Worm (Caenorhabditis elegans): ENCODE results near the gene nlp-76.

nlp-76 gene

ce11 chrX:12640459-12640858, 23.2 kb downstream of the nlp-76 start, which contains the start of gene R09A8.5:
R09A8.5 (minus strand) TSS chrX:12640559.
- TF ChIP-seq tbx-8 (GFP tag; optimal IDR thresholded peaks at IDR 0.05) = no peak
- TF ChIP-seq sem-2 (GFP tag; optimal IDR thresholded peaks at IDR 0.05) = no peak
- TF ChIP-seq nhr-76 (tag; optimal IDR thresholded peaks at IDR 0.05) = no peak
- no peak for TF ChIP-seq nhr-12 (tag; optimal IDR thresholded peaks at IDR 0.05)
- TF ChIP-seq elt-3 (tag; optimal IDR thresholded peaks at IDR 0.05) = no peak
- no peak for TF ChIP-seq pha-4 (tag; optimal IDR thresholded peaks at IDR 0.05)
- TF ChIP-seq drap-1 (GFP tag; optimal IDR thresholded peaks at IDR 0.05) = no peak
- no peak for TF ChIP-seq nhr-237 (tag; optimal IDR thresholded peaks at IDR 0.05)
- no peak for TF ChIP-seq ceh-83 (GFP tag; optimal IDR thresholded peaks at IDR 0.05)
- no peak for TF ChIP-seq unc-39 (tag; optimal IDR thresholded peaks at IDR 0.05)
- no peak for TF ChIP-seq ceh-39 (tag; optimal IDR thresholded peaks at IDR 0.05)
- TF ChIP-seq lin-13 (tag; optimal IDR thresholded peaks at IDR 0.05) = no peak
- TF ChIP-seq mep-1 (tag; optimal IDR thresholded peaks at IDR 0.05) = no peak
- no peak for TF ChIP-seq cnd-1 (tag; optimal IDR thresholded peaks at IDR 0.05)
- no peak for TF ChIP-seq flh-1 (GFP tag; optimal IDR thresholded peaks at IDR 0.05)
- no peak for TF ChIP-seq ztf-11 (tag; optimal IDR thresholded peaks at IDR 0.05)
- TF ChIP-seq blmp-1 (tag; optimal IDR thresholded peaks at IDR 0.05) = no peak
- TF ChIP-seq lsy-2 (tag; optimal IDR thresholded peaks at IDR 0.05) = no peak
- no peak for TF ChIP-seq sptf-1 (tag; optimal IDR thresholded peaks at IDR 0.05)

DNA sequence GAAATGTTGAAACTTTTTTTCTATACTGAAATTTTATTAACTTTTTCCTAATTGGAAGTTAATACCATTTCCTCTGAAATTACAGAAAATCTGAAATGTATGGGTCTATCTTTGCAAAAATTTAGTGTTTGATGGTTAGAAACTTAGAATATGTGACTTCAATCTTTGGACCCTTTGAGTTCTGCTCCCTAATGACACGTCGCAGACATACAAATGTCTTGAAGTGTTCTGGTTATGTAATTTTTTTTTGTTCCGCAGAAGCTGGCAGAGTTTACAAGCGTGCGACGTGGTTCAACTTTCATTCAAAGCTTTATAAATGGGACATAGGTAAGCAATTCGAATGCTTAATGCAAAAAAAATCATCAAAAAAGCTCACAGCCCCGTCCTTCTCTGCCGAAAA, 25.7 kb downstream of the nlp-76 start:
- TF ChIP-seq bed-3 (GFP tag; optimal IDR thresholded peaks at IDR 0.05) (no peak), cnd-1 (tag; optimal IDR thresholded peaks at IDR 0.05) (no peak), unc-39 (tag; optimal IDR thresholded peaks at IDR 0.05) (no peak), M03D4.4 (tag; optimal IDR thresholded peaks at IDR 0.05) (no peak), nhr-12 (tag; optimal IDR thresholded peaks at IDR 0.05) (no peak), elt-3 (tag; optimal IDR thresholded peaks at IDR 0.05) (no peak), ceh-39 (tag; optimal IDR thresholded peaks at IDR 0.05) (no peak), sptf-1 (tag; optimal IDR thresholded peaks at IDR 0.05) (no peak), mls-2 (tag; optimal IDR thresholded peaks at IDR 0.05) (no peak)

- no peak for TF ChIP-seq nhr-237 (tag; optimal IDR thresholded peaks at IDR 0.05)
- TF ChIP-seq lin-13 (tag; optimal IDR thresholded peaks at IDR 0.05) = no peak
- no peak for TF ChIP-seq cnd-1 (tag; optimal IDR thresholded peaks at IDR 0.05)
- no peak for TF ChIP-seq mep-1 (tag; optimal IDR thresholded peaks at IDR 0.05)
These were observed 27.5 kb downstream of the nlp-76 start for ce11 chrX:12636242-12636641.

DNA sequence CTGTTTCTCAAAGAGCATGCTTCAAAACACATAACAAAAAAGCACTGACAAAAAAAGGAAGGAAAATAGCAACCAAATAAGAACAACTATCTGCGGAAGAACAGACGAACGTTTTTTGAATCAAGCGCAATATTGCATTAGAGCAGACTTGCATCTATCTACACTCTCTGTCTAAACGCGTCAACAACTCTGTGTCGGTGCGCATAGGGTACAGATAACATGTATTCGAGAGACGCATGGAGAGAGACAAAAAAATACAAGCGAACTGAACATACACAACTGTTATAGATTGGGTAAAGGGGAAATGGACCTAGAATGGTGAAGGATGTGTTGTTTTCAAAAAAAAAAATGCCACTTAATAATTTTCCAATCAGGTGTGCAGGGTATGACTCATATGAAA, 28.7 kb downstream of the nlp-76 start:
- TF ChIP-seq lsy-2 (tag; optimal IDR thresholded peaks at IDR 0.05) (no peak), ces-1 (GFP tag; optimal IDR thresholded peaks at IDR 0.05) (peak; percentile 18), blmp-1 (tag; optimal IDR thresholded peaks at IDR 0.05) (no peak), unc-120 (tag; optimal IDR thresholded peaks at IDR 0.05; ENCODE audit: poor library complexity, severe bottlenecking) (no peak), elt-1 (tag; optimal IDR thresholded peaks at IDR 0.05; ENCODE audit: borderline replicate concordance, insufficient read depth) (no peak), nhr-76 (tag; optimal IDR thresholded peaks at IDR 0.05) (no peak), elt-3 (tag; optimal IDR thresholded peaks at IDR 0.05) (no peak), mls-2 (tag; optimal IDR thresholded peaks at IDR 0.05) (no peak), ztf-11 (tag; optimal IDR thresholded peaks at IDR 0.05) (no peak), tbx-8 (GFP tag; optimal IDR thresholded peaks at IDR 0.05) (no peak), pha-4 (tag; optimal IDR thresholded peaks at IDR 0.05) (peak; percentile 63), ceh-43 (GFP tag; optimal IDR thresholded peaks at IDR 0.05) (no peak), nhr-2 (tag; optimal IDR thresholded peaks at IDR 0.05) (no peak), lin-32 (GFP tag; optimal IDR thresholded peaks at IDR 0.05) (no peak), mep-1 (tag; optimal IDR thresholded peaks at IDR 0.05) (peak; percentile 57), mab-5 (tag; optimal IDR thresholded peaks at IDR 0.05) (no peak), ham-2 (GFP tag; optimal IDR thresholded peaks at IDR 0.05) (no peak), unc-39 (tag; optimal IDR thresholded peaks at IDR 0.05) (no peak), ceh-83 (GFP tag; optimal IDR thresholded peaks at IDR 0.05) (no peak), M03D4.4 (tag; optimal IDR thresholded peaks at IDR 0.05) (no peak), sem-2 (GFP tag; optimal IDR thresholded peaks at IDR 0.05) (no peak), nhr-237 (tag; optimal IDR thresholded peaks at IDR 0.05) (no peak), drap-1 (GFP tag; optimal IDR thresholded peaks at IDR 0.05) (no peak), nhr-28 (tag; optimal IDR thresholded peaks at IDR 0.05) (no peak), ceh-39 (tag; optimal IDR thresholded peaks at IDR 0.05) (peak; percentile 14), flh-1 (GFP tag; optimal IDR thresholded peaks at IDR 0.05) (no peak), bed-3 (GFP tag; optimal IDR thresholded peaks at IDR 0.05) (no peak), lin-13 (tag; optimal IDR thresholded peaks at IDR 0.05) (no peak), unc-62 (GFP tag; optimal IDR thresholded peaks at IDR 0.05) (peak; percentile 8), cnd-1 (tag; optimal IDR thresholded peaks at IDR 0.05) (peak; percentile 2), sptf-1 (tag; optimal IDR thresholded peaks at IDR 0.05) (no peak), hlh-1 (tag; optimal IDR thresholded peaks at IDR 0.05) (no peak), zip-8 (tag; optimal IDR thresholded peaks at IDR 0.05) (no peak), snpc-4 (tag; optimal IDR thresholded peaks at IDR 0.05) (no peak), nhr-12 (tag; optimal IDR thresholded peaks at IDR 0.05) (no peak)

Data from whole organism, mixed stage, embryonic.